Fruit fly (Drosophila melanogaster) whole organism, embryonic: ENCODE data around the gene edin.

ENCODE experiments used
- Ada2b ChIP-seq: fragments of 200-800 bp; sonication (Bioruptor generic); IDR thresholded peaks from 2 replicates; pipeline ENCODE4 v1.3.6; 2022; ENCODE audit warnings: missing biosample characterization, missing genetic modification characterization
- B-H1 ChIP-seq: fragments of 200-800 bp; sonication (Bioruptor generic); IDR thresholded peaks from 3 replicates; pipeline ENCODE4 v1.3.6; 2022; ENCODE audit warnings: missing biosample characterization, missing genetic modification characterization
- Bdp1 ChIP-seq: fragments of 200-800 bp; sonication (Bioruptor generic); optimal IDR thresholded peaks from 3 replicates; lab custom pipeline; 2016; ENCODE audit warnings: missing biosample characterization, missing genetic modification characterization
- CG11560 ChIP-seq: fragments of 200-800 bp; sonication (Bioruptor generic); IDR thresholded peaks from 3 replicates; pipeline ENCODE4 v1.3.6; 2022; ENCODE audit warnings: missing biosample characterization, missing genetic modification characterization
- CG13424 ChIP-seq: fragments of 200-800 bp; sonication (Bioruptor generic); optimal IDR thresholded peaks from 2 replicates; lab custom pipeline; 2019; ENCODE audit warnings: missing biosample characterization, mild to moderate bottlenecking, missing genetic modification characterization, moderate library complexity
- CG16813 ChIP-seq: fragments of 200-800 bp; sonication (Bioruptor generic); IDR thresholded peaks from 3 replicates; pipeline ENCODE4 v1.3.6; 2022; ENCODE audit warnings: missing biosample characterization, missing genetic modification characterization; ENCODE audit not compliant: partially characterized antibody
- CG16863 ChIP-seq: fragments of 200-800 bp; sonication (Bioruptor generic); optimal IDR thresholded peaks from 3 replicates; lab custom pipeline; 2016; ENCODE audit warnings: missing biosample characterization, missing genetic modification characterization
- CG17328 ChIP-seq: fragments of 200-800 bp; sonication (Bioruptor generic); IDR thresholded peaks from 2 replicates; pipeline ENCODE4 v1.3.6; 2022; ENCODE audit warnings: missing biosample characterization, missing genetic modification characterization
- CG17385 ChIP-seq: fragments of 200-800 bp; sonication (Bioruptor generic); optimal IDR thresholded peaks from 3 replicates; lab custom pipeline; 2018; ENCODE audit warnings: missing biosample characterization, mild to moderate bottlenecking, missing genetic modification characterization
- CG30431 ChIP-seq: fragments of 200-800 bp; sonication (Bioruptor generic); optimal IDR thresholded peaks from 2 replicates; lab custom pipeline; 2017; ENCODE audit warnings: missing biosample characterization, missing genetic modification characterization
- CG32772 ChIP-seq: fragments of 200-800 bp; sonication (Bioruptor generic); IDR thresholded peaks from 2 replicates; pipeline ENCODE4 v1.3.6; 2022; ENCODE audit warnings: missing biosample characterization, missing genetic modification characterization
- CG6689 ChIP-seq: fragments of 200-800 bp; sonication (Bioruptor generic); IDR thresholded peaks from 2 replicates; pipeline ENCODE4 v1.3.6; 2022; ENCODE audit warnings: missing biosample characterization, missing genetic modification characterization
- CG7556 ChIP-seq: fragments of 200-800 bp; sonication (Bioruptor generic); optimal IDR thresholded peaks from 2 replicates; lab custom pipeline; 2017; ENCODE audit warnings: missing biosample characterization, mild to moderate bottlenecking, missing genetic modification characterization
- CG8089 ChIP-seq: fragments of 200-800 bp; sonication (Bioruptor generic); optimal IDR thresholded peaks from 3 replicates; lab custom pipeline; 2016; ENCODE audit warnings: missing biosample characterization, missing genetic modification characterization
- CG9609 ChIP-seq: fragments of 200-800 bp; sonication (Bioruptor generic); optimal IDR thresholded peaks from 3 replicates; lab custom pipeline; 2016; ENCODE audit warnings: missing biosample characterization, missing genetic modification characterization
- CHES-1-like ChIP-seq: fragments of 200-800 bp; sonication (Bioruptor generic); optimal IDR thresholded peaks from 2 replicates; lab custom pipeline; 2016; ENCODE audit warnings: missing biosample characterization, missing genetic modification characterization
- CTCF ChIP-seq: fragments of 200-800 bp; sonication (Bioruptor generic); optimal IDR thresholded peaks from 2 replicates; lab custom pipeline; 2017; ENCODE audit warnings: missing biosample characterization, mild to moderate bottlenecking, missing genetic modification characterization, moderate library complexity
- Dad ChIP-seq: fragments of 200-800 bp; sonication (Bioruptor generic); optimal IDR thresholded peaks from 3 replicates; lab custom pipeline; 2016; ENCODE audit warnings: missing biosample characterization, missing genetic modification characterization
- Dek ChIP-seq: fragments of 200-800 bp; sonication (Bioruptor generic); optimal IDR thresholded peaks from 3 replicates; lab custom pipeline; 2019; ENCODE audit warnings: missing biosample characterization, mild to moderate bottlenecking, missing genetic modification characterization, moderate library complexity
- Dfd ChIP-seq, 2 experiments: fragments of >200 bp; optimal IDR thresholded peaks; 2 replicates each; lab custom pipeline; 2017; ENCODE audit warnings: missing biosample characterization in 2 of 2, missing genetic modification characterization in 2 of 2
- Doc2 ChIP-seq: fragments of 200-800 bp; sonication (Bioruptor generic); IDR thresholded peaks from 2 replicates; pipeline ENCODE4 v1.3.6; 2022; ENCODE audit warnings: missing biosample characterization, missing genetic modification characterization
- Dref ChIP-seq: fragments of 200-800 bp; sonication (Bioruptor generic); IDR thresholded peaks from 2 replicates; pipeline ENCODE4 v1.3.6; 2022; ENCODE audit warnings: missing biosample characterization, missing genetic modification characterization
- ERR ChIP-seq: fragments of 200-800 bp; sonication (Bioruptor generic); optimal IDR thresholded peaks from 2 replicates; lab custom pipeline; 2016; ENCODE audit warnings: missing biosample characterization, missing genetic modification characterization
- HmgD ChIP-seq: fragments of 200-800 bp; sonication (Bioruptor generic); optimal IDR thresholded peaks from 3 replicates; lab custom pipeline; 2016; ENCODE audit warnings: missing biosample characterization, missing genetic modification characterization
- MBD-R2 ChIP-seq: fragments of 200-800 bp; sonication (Bioruptor generic); IDR thresholded peaks from 2 replicates; pipeline ENCODE4 v1.3.6; 2022; ENCODE audit warnings: missing biosample characterization, missing genetic modification characterization
- NK7.1 ChIP-seq: fragments of 200-800 bp; sonication (Bioruptor generic); optimal IDR thresholded peaks from 3 replicates; lab custom pipeline; 2016; ENCODE audit warnings: missing biosample characterization, missing genetic modification characterization
- Pdp1 ChIP-seq, 2 experiments: fragments of 200-800 bp; sonication (Bioruptor generic); optimal IDR thresholded peaks; 3 replicates each; lab custom pipeline; 2016; ENCODE audit warnings: missing biosample characterization in 2 of 2, missing genetic modification characterization in 2 of 2, mild to moderate bottlenecking in 1 of 2, moderate library complexity in 1 of 2
- Sox102F ChIP-seq: fragments of 200-800 bp; sonication (Bioruptor generic); optimal IDR thresholded peaks from 2 replicates; lab custom pipeline; 2018; ENCODE audit warnings: missing biosample characterization, mild to moderate bottlenecking, missing genetic modification characterization, moderate library complexity
- Stat92E ChIP-seq, 3 experiments: fragments of >200 bp in 2 of 3; fragments of 200-800 bp in 1 of 3; sonication (Bioruptor generic) in 1 of 3; optimal IDR thresholded peaks; 2 replicates each; lab custom pipeline; 2017 to 2019; ENCODE audit warnings: missing biosample characterization in 3 of 3, missing genetic modification characterization in 3 of 3, mild to moderate bottlenecking in 1 of 3, moderate library complexity in 1 of 3
- Xrp1 ChIP-seq: fragments of 200-800 bp; sonication (Bioruptor generic); IDR thresholded peaks from 2 replicates; pipeline ENCODE4 v1.3.6; 2022; ENCODE audit warnings: missing biosample characterization, missing genetic modification characterization
- ac ChIP-seq: fragments of 200-800 bp; sonication (Bioruptor generic); optimal IDR thresholded peaks from 3 replicates; lab custom pipeline; 2017; ENCODE audit warnings: missing biosample characterization, mild to moderate bottlenecking, missing genetic modification characterization
- al ChIP-seq: fragments of 200-800 bp; sonication (Bioruptor generic); IDR thresholded peaks from 2 replicates; pipeline ENCODE4 v1.3.6; 2022; ENCODE audit warnings: missing biosample characterization, missing genetic modification characterization
- ara ChIP-seq: fragments of 200-800 bp; sonication (Bioruptor generic); IDR thresholded peaks from 2 replicates; pipeline ENCODE4 v1.3.6; 2022; ENCODE audit warnings: missing biosample characterization, missing genetic modification characterization
- corto ChIP-seq: fragments of 200-800 bp; sonication (Bioruptor generic); optimal IDR thresholded peaks from 2 replicates; lab custom pipeline; 2016; ENCODE audit warnings: missing biosample characterization, mild to moderate bottlenecking, missing genetic modification characterization, moderate library complexity
- croc ChIP-seq: fragments of 200-800 bp; sonication (Bioruptor generic); conservative IDR thresholded peaks from 3 replicates; pipeline ENCODE4 v1.3.6; 2022; ENCODE audit warnings: missing biosample characterization, missing genetic modification characterization
- dmrt11E ChIP-seq: fragments of 200-800 bp; sonication (Bioruptor generic); optimal IDR thresholded peaks from 3 replicates; lab custom pipeline; 2018; ENCODE audit warnings: missing biosample characterization, mild to moderate bottlenecking, missing genetic modification characterization, moderate library complexity
- exex ChIP-seq: fragments of 200-800 bp; sonication (Bioruptor generic); optimal IDR thresholded peaks from 4 replicates; lab custom pipeline; 2018; ENCODE audit warnings: missing biosample characterization, mild to moderate bottlenecking, missing genetic modification characterization, moderate library complexity
- gcm ChIP-seq: fragments of 200-800 bp; sonication (Bioruptor generic); optimal IDR thresholded peaks from 2 replicates; lab custom pipeline; 2019; ENCODE audit warnings: missing biosample characterization, mild to moderate bottlenecking, missing genetic modification characterization, moderate library complexity
- ind ChIP-seq: fragments of 200-800 bp; sonication (Bioruptor generic); optimal IDR thresholded peaks from 3 replicates; lab custom pipeline; 2016; ENCODE audit warnings: missing biosample characterization, missing genetic modification characterization
- kah ChIP-seq: fragments of 200-800 bp; sonication (Bioruptor generic); optimal IDR thresholded peaks from 2 replicates; lab custom pipeline; 2018; ENCODE audit warnings: missing biosample characterization, mild to moderate bottlenecking, missing genetic modification characterization
- knrl ChIP-seq: fragments of 200-800 bp; sonication (Bioruptor generic); IDR thresholded peaks from 3 replicates; pipeline ENCODE4 v1.3.6; 2022; ENCODE audit warnings: missing biosample characterization, missing genetic modification characterization; ENCODE audit not compliant: partially characterized antibody
- lilli ChIP-seq: fragments of 200-800 bp; sonication (Bioruptor generic); optimal IDR thresholded peaks from 3 replicates; lab custom pipeline; 2016; ENCODE audit warnings: missing biosample characterization, missing genetic modification characterization
- mirr ChIP-seq: fragments of 200-800 bp; sonication (Bioruptor generic); optimal IDR thresholded peaks from 3 replicates; lab custom pipeline; 2018; ENCODE audit warnings: missing biosample characterization, mild to moderate bottlenecking, missing genetic modification characterization
- sc ChIP-seq, 3 experiments: fragments of >200 bp in 2 of 3; fragments of 200-800 bp in 1 of 3; sonication (Bioruptor generic) in 1 of 3; optimal IDR thresholded peaks; 2 replicates in 2 of 3; 3 replicates in 1 of 3; lab custom pipeline; 2017; ENCODE audit warnings: mild to moderate bottlenecking in 1 of 3, missing biosample characterization in 1 of 3, missing genetic modification characterization in 1 of 3, missing genetic modification reagents in 1 of 3
- sim ChIP-seq: fragments of 200-800 bp; sonication (Bioruptor generic); IDR thresholded peaks from 2 replicates; pipeline ENCODE4 v1.3.6; 2022; ENCODE audit warnings: missing biosample characterization, missing genetic modification characterization
- slbo ChIP-seq: fragments of 200-800 bp; sonication (Bioruptor generic); IDR thresholded peaks from 2 replicates; pipeline ENCODE4 v1.3.6; 2022; ENCODE audit warnings: missing biosample characterization, missing genetic modification characterization
- sr ChIP-seq: fragments of 200-800 bp; sonication (Bioruptor generic); IDR thresholded peaks from 3 replicates; pipeline ENCODE4 v1.3.6; 2022; ENCODE audit warnings: missing biosample characterization, missing genetic modification characterization
- ttk ChIP-seq: fragments of 200-800 bp; sonication (Bioruptor generic); IDR thresholded peaks from 2 replicates; pipeline ENCODE4 v2.1.2; 2022; ENCODE audit warnings: missing biosample characterization, missing genetic modification characterization
- unpg ChIP-seq: fragments of 200-800 bp; sonication (Bioruptor generic); optimal IDR thresholded peaks from 3 replicates; lab custom pipeline; 2018; ENCODE audit warnings: missing biosample characterization, mild to moderate bottlenecking, missing genetic modification characterization, moderate library complexity
- z ChIP-seq: fragments of 200-800 bp; sonication (Bioruptor generic); IDR thresholded peaks from 3 replicates; pipeline ENCODE4 v1.3.6; 2022; ENCODE audit warnings: missing biosample characterization, missing genetic modification characterization

Gene edin

dm6 chr3L:17495266-17495961 lies 734 bp downstream of the edin start (continued):
- TF ChIP-seq CG7556 (peak; percentile 18), unpg (GFP tag; lab: Kevin White, UChicago) (peak; percentile 19), Xrp1 (GFP tag; lab: Robert Waterston, UW) (peak; percentile 59; the same call in 1 of the 2 replicates), Ada2b (GFP tag; lab: Robert Waterston, UW) (no peak), sc (optimal IDR thresholded peaks at IDR 0.05; lab: Kevin White, UChicago) (no peak), sc (GFP tag; optimal IDR thresholded peaks at IDR 0.05; lab: Kevin White, UChicago) (no peak), gcm (peak; percentile 57), CG8089 (GFP tag; lab: Kevin White, UChicago) (no peak), CG17385 (peak; percentile 17), exex (tag; lab: Kevin White, UChicago) (no peak), CG13424 (no peak), CG11560 (no peak), sr (GFP tag; lab: Robert Waterston, UW) (no peak), knrl (no peak), CG6689 (0 out of 2 replicates have a peak, but pooled peaks have one; percentile 32), Sox102F (GFP tag; lab: Kevin White, UChicago) (peak; percentile 61), Stat92E (GFP tag; optimal IDR thresholded peaks at IDR 0.05; lab: Kevin White, UChicago) (no peak), CG30431 (GFP tag; lab: Kevin White, UChicago) (peak; percentile 20), ERR (GFP tag; lab: Kevin White, UChicago) (no peak), NK7.1 (GFP tag; lab: Kevin White, UChicago) (no peak), corto (GFP tag; lab: Kevin White, UChicago) (no peak), CG17328 (GFP tag; lab: Robert Waterston, UW) (peak; percentile 52), CG32772 (GFP tag; lab: Robert Waterston, UW) (peak; percentile 29; the same call in 1 of the 2 replicates), Pdp1 (GFP tag; optimal IDR thresholded peaks at IDR 0.05; lab: Kevin White, UChicago) (peak; percentile 7 to 95), Dek (tag; lab: Kevin White, UChicago) (no peak), ara (peak; percentile 37; the same call in 1 of the 2 replicates), B-H1 (GFP tag; lab: Robert Waterston, UW) (no peak), CG9609 (GFP tag; lab: Kevin White, UChicago) (no peak), ttk (GFP tag; lab: Robert Waterston, UW) (0 out of 2 replicates have a peak, but pooled peaks have one; percentile 24), al (GFP tag; lab: Robert Waterston, UW) (no peak), Dref (no peak), CG16863 (peak; percentile 24), slbo (GFP tag; lab: Robert Waterston, UW) (no peak), z (GFP tag; lab: Robert Waterston, UW) (peak; percentile 29; the same call in 1 of the 3 replicates), ac (GFP tag; lab: Kevin White, UChicago) (no peak), Doc2 (GFP tag; lab: Robert Waterston, UW) (no peak), croc (peak; percentile 20; the same call in 1 of the 3 replicates), kah (GFP tag; lab: Kevin White, UChicago) (no peak), mirr (GFP tag; lab: Kevin White, UChicago) (no peak), CHES-1-like (GFP tag; lab: Kevin White, UChicago) (no peak), MBD-R2 (GFP tag; lab: Robert Waterston, UW) (no peak), dmrt11E (tag; lab: Kevin White, UChicago) (peak; percentile 56), Dad (GFP tag; lab: Kevin White, UChicago) (no peak), lilli (GFP tag; lab: Kevin White, UChicago) (no peak), CTCF (peak; percentile 1), Bdp1 (GFP tag; lab: Kevin White, UChicago) (no peak), HmgD (GFP tag; lab: Kevin White, UChicago) (no peak), ind (GFP tag; lab: Kevin White, UChicago) (no peak), sim (0 out of 2 replicates have a peak, but pooled peaks have one; percentile 33), CG16813 (no peak), Dfd (GFP tag; optimal IDR thresholded peaks at IDR 0.05; lab: Kevin White, UChicago) (no peak)
